Worm (Caenorhabditis elegans): ENCODE measurements around the gene hpo-25.

- TF ChIP-seq T22C8.4 (GFP tag; IDR thresholded peaks at IDR 0.05): no peak
- no peak for TF ChIP-seq flt-1 (GFP tag; IDR thresholded peaks at IDR 0.05)
- no peak for TF ChIP-seq med-1 (GFP tag; optimal IDR thresholded peaks at IDR 0.05; ENCODE audit: insufficient read depth)
Measured at ce11 chrII:2322857-2323518, 46.1 kb upstream of the hpo-25 start, which contains the start of the genes ZK1240.6 and ZK1240.2.

Data from whole organism, midembryonic.